Fruit fly (Drosophila melanogaster) whole organism, embryonic: ENCODE data around the gene CG42763.

Experiments used
- CG10979 ChIP-seq: fragments of 200-800 bp; sonication (Bioruptor generic); optimal IDR thresholded peaks from 2 replicates; lab custom pipeline; 2018; ENCODE audit warnings: missing biosample characterization, mild to moderate bottlenecking, missing genetic modification characterization, moderate library complexity
- CG11456 ChIP-seq: fragments of 200-800 bp; sonication (Bioruptor generic); IDR thresholded peaks from 3 replicates; pipeline ENCODE4 v1.3.6; 2022; ENCODE audit warnings: missing biosample characterization, missing genetic modification characterization
- CG13287 ChIP-seq: fragments of 200-800 bp; sonication (Bioruptor generic); IDR thresholded peaks from 2 replicates; pipeline ENCODE4 v1.3.6; 2022; ENCODE audit warnings: missing biosample characterization, missing genetic modification characterization; ENCODE audit not compliant: partially characterized antibody
- CG15696 ChIP-seq: fragments of 200-800 bp; sonication (Bioruptor generic); optimal IDR thresholded peaks from 2 replicates; lab custom pipeline; 2019; ENCODE audit warnings: missing biosample characterization, mild to moderate bottlenecking, missing genetic modification characterization, moderate library complexity
- CG1603 ChIP-seq: fragments of 200-800 bp; sonication (Bioruptor generic); optimal IDR thresholded peaks from 2 replicates; lab custom pipeline; 2019; ENCODE audit warnings: missing biosample characterization, mild to moderate bottlenecking, missing genetic modification characterization, moderate library complexity
- CG1832 ChIP-seq: fragments of 200-800 bp; sonication (Bioruptor generic); optimal IDR thresholded peaks from 2 replicates; lab custom pipeline; 2017; ENCODE audit warnings: missing biosample characterization, mild to moderate bottlenecking, missing genetic modification characterization, inconsistent platforms
- CG33557 ChIP-seq: fragments of 200-800 bp; sonication (Bioruptor generic); optimal IDR thresholded peaks from 2 replicates; lab custom pipeline; 2019; ENCODE audit warnings: missing biosample characterization, mild to moderate bottlenecking, missing genetic modification characterization, moderate library complexity
- CG4730 ChIP-seq: fragments of 200-800 bp; sonication (Bioruptor generic); IDR thresholded peaks from 2 replicates; pipeline ENCODE4 v1.3.6; 2022; ENCODE audit warnings: missing biosample characterization, missing genetic modification characterization
- CG6254 ChIP-seq: fragments of 200-800 bp; sonication (Bioruptor generic); optimal IDR thresholded peaks from 3 replicates; lab custom pipeline; 2017; ENCODE audit warnings: mild to moderate bottlenecking, missing biosample characterization, missing genetic modification reagents, missing genetic modification characterization
- CG6791 ChIP-seq: fragments of 200-800 bp; sonication (Bioruptor generic); IDR thresholded peaks from 3 replicates; pipeline ENCODE4 v1.3.6; 2022; ENCODE audit warnings: missing biosample characterization, missing genetic modification characterization; ENCODE audit not compliant: partially characterized antibody
- CG7357 ChIP-seq: fragments of 200-800 bp; sonication (Bioruptor generic); IDR thresholded peaks from 3 replicates; pipeline ENCODE4 v1.3.6; 2022; ENCODE audit warnings: missing biosample characterization, missing genetic modification characterization
- CG7963 ChIP-seq: fragments of 200-800 bp; sonication (Bioruptor generic); IDR thresholded peaks from 3 replicates; pipeline ENCODE4 v1.3.6; 2022; ENCODE audit warnings: missing biosample characterization, missing genetic modification characterization; ENCODE audit not compliant: partially characterized antibody
- CG7987 ChIP-seq: fragments of 200-800 bp; sonication (Bioruptor generic); optimal IDR thresholded peaks from 2 replicates; lab custom pipeline; 2018; ENCODE audit warnings: missing biosample characterization, mild to moderate bottlenecking, missing genetic modification characterization, moderate library complexity
- CG9727 ChIP-seq: fragments of 200-800 bp; sonication (Bioruptor generic); optimal IDR thresholded peaks from 3 replicates; lab custom pipeline; 2017; ENCODE audit warnings: missing biosample characterization, mild to moderate bottlenecking, missing genetic modification characterization
- D19B ChIP-seq: fragments of 200-800 bp; sonication (Bioruptor generic); optimal IDR thresholded peaks from 2 replicates; lab custom pipeline; 2017; ENCODE audit warnings: missing biosample characterization, mild to moderate bottlenecking, missing genetic modification characterization
- Dip3 ChIP-seq: fragments of 200-800 bp; sonication (Bioruptor generic); optimal IDR thresholded peaks from 3 replicates; lab custom pipeline; 2016; ENCODE audit warnings: missing biosample characterization, missing genetic modification characterization
- Fer3 ChIP-seq: fragments of 200-800 bp; sonication (Bioruptor generic); optimal IDR thresholded peaks from 2 replicates; lab custom pipeline; 2018; ENCODE audit warnings: missing biosample characterization, mild to moderate bottlenecking, missing genetic modification characterization, moderate library complexity
- GATAe ChIP-seq: fragments of 200-800 bp; sonication (Bioruptor generic); conservative IDR thresholded peaks from 2 replicates; pipeline ENCODE4 v1.3.6; 2022; ENCODE audit warnings: missing biosample characterization, missing genetic modification characterization
- HmgD ChIP-seq: fragments of 200-800 bp; sonication (Bioruptor generic); optimal IDR thresholded peaks from 3 replicates; lab custom pipeline; 2016; ENCODE audit warnings: missing biosample characterization, missing genetic modification characterization
- Hsf ChIP-seq: fragments of 200-800 bp; sonication (Bioruptor generic); optimal IDR thresholded peaks from 3 replicates; lab custom pipeline; 2016; ENCODE audit warnings: missing biosample characterization, missing genetic modification characterization
- NC2β ChIP-seq: fragments of 200-800 bp; sonication (Bioruptor generic); optimal IDR thresholded peaks from 2 replicates; lab custom pipeline; 2016; ENCODE audit warnings: missing biosample characterization, missing genetic modification characterization
- Nf-YA ChIP-seq: fragments of 200-800 bp; sonication (Bioruptor generic); IDR thresholded peaks from 2 replicates; pipeline ENCODE4 v1.3.6; 2022; ENCODE audit warnings: missing biosample characterization, missing genetic modification characterization
- Nf-YB ChIP-seq: fragments of 200-800 bp; sonication (Bioruptor generic); optimal IDR thresholded peaks from 3 replicates; lab custom pipeline; 2019; ENCODE audit warnings: missing biosample characterization, mild to moderate bottlenecking, missing genetic modification characterization, moderate library complexity
- Rx ChIP-seq: fragments of 200-800 bp; sonication (Bioruptor generic); IDR thresholded peaks from 2 replicates; pipeline ENCODE4 v1.3.6; 2022; ENCODE audit warnings: missing biosample characterization, missing genetic modification characterization
- amos ChIP-seq: fragments of 200-800 bp; sonication (Bioruptor generic); IDR thresholded peaks from 2 replicates; pipeline ENCODE4 v1.3.6; 2022; ENCODE audit warnings: missing biosample characterization, missing genetic modification characterization; ENCODE audit not compliant: partially characterized antibody
- ap ChIP-seq: fragments of 200-800 bp; sonication (Bioruptor generic); IDR thresholded peaks from 2 replicates; pipeline ENCODE4 v1.3.6; 2022; ENCODE audit warnings: missing biosample characterization, missing genetic modification characterization
- chinmo ChIP-seq: fragments of 200-800 bp; sonication (Bioruptor generic); IDR thresholded peaks from 4 replicates; pipeline ENCODE4 v1.3.6; 2022; ENCODE audit warnings: missing biosample characterization, missing genetic modification characterization; ENCODE audit not compliant: partially characterized antibody
- dmrt99B ChIP-seq: fragments of 200-800 bp; sonication (Bioruptor generic); optimal IDR thresholded peaks from 2 replicates; lab custom pipeline; 2018; ENCODE audit warnings: missing biosample characterization, mild to moderate bottlenecking, missing genetic modification characterization, moderate library complexity
- en ChIP-seq: fragments of 200-800 bp; sonication (Bioruptor generic); optimal IDR thresholded peaks from 2 replicates; lab custom pipeline; 2016; ENCODE audit warnings: missing biosample characterization, missing genetic modification characterization
- eve ChIP-seq, 2 experiments: fragments of >200 bp; optimal IDR thresholded peaks; 2 replicates each; lab custom pipeline; 2017; ENCODE audit warnings: missing biosample characterization in 2 of 2, missing genetic modification characterization in 2 of 2
- gfzf ChIP-seq: fragments of 200-800 bp; sonication (Bioruptor generic); optimal IDR thresholded peaks from 2 replicates; lab custom pipeline; 2016; ENCODE audit warnings: missing biosample characterization, mild to moderate bottlenecking, missing genetic modification characterization, moderate library complexity
- hb ChIP-seq: fragments of 200-800 bp; sonication (Bioruptor generic); IDR thresholded peaks from 3 replicates; pipeline ENCODE4 v1.3.6; 2022; ENCODE audit warnings: missing biosample characterization, missing genetic modification characterization; ENCODE audit not compliant: partially characterized antibody
- hbn ChIP-seq: fragments of 200-800 bp; sonication (Bioruptor generic); IDR thresholded peaks from 2 replicates; pipeline ENCODE4 v1.3.6; 2022; ENCODE audit warnings: missing biosample characterization, missing genetic modification characterization; ENCODE audit not compliant: partially characterized antibody
- hth ChIP-seq: fragments of >200 bp; optimal IDR thresholded peaks from 2 replicates; lab custom pipeline; 2017; ENCODE audit warnings: inconsistent platforms
- lilli ChIP-seq: fragments of 200-800 bp; sonication (Bioruptor generic); optimal IDR thresholded peaks from 3 replicates; lab custom pipeline; 2016; ENCODE audit warnings: missing biosample characterization, missing genetic modification characterization
- oc ChIP-seq: fragments of 200-800 bp; sonication (Bioruptor generic); optimal IDR thresholded peaks from 2 replicates; lab custom pipeline; 2018; ENCODE audit warnings: missing biosample characterization, mild to moderate bottlenecking, missing genetic modification characterization, moderate library complexity
- odd ChIP-seq: fragments of 200-800 bp; sonication (Bioruptor generic); optimal IDR thresholded peaks from 2 replicates; lab custom pipeline; 2017; ENCODE audit warnings: missing biosample characterization, mild to moderate bottlenecking, missing genetic modification characterization
- peb ChIP-seq: fragments of 200-800 bp; sonication (Bioruptor generic); IDR thresholded peaks from 2 replicates; pipeline ENCODE4 v1.3.6; 2022; ENCODE audit warnings: missing biosample characterization, missing genetic modification characterization
- run ChIP-seq: fragments of 200-800 bp; sonication (Bioruptor generic); optimal IDR thresholded peaks from 3 replicates; lab custom pipeline; 2018; ENCODE audit warnings: missing biosample characterization, mild to moderate bottlenecking, missing genetic modification characterization
- sd ChIP-seq: fragments of 200-800 bp; sonication (Bioruptor generic); optimal IDR thresholded peaks from 3 replicates; lab custom pipeline; 2018; ENCODE audit warnings: missing biosample characterization, mild to moderate bottlenecking, missing genetic modification characterization, moderate library complexity
- seq ChIP-seq: fragments of 200-800 bp; sonication (Bioruptor generic); IDR thresholded peaks from 2 replicates; pipeline ENCODE4 v1.3.6; 2022; ENCODE audit warnings: missing biosample characterization, missing genetic modification characterization
- shn ChIP-seq: fragments of 200-800 bp; sonication (Bioruptor generic); optimal IDR thresholded peaks from 3 replicates; lab custom pipeline; 2016; ENCODE audit warnings: missing biosample characterization, missing genetic modification characterization
- slbo ChIP-seq: fragments of 200-800 bp; sonication (Bioruptor generic); IDR thresholded peaks from 2 replicates; pipeline ENCODE4 v1.3.6; 2022; ENCODE audit warnings: missing biosample characterization, missing genetic modification characterization
- sug ChIP-seq: fragments of 200-800 bp; optimal IDR thresholded peaks from 2 replicates; lab custom pipeline; 2019; ENCODE audit warnings: missing biosample characterization, mild to moderate bottlenecking, missing genetic modification characterization, moderate library complexity
- tna ChIP-seq: fragments of 200-800 bp; sonication (Bioruptor generic); IDR thresholded peaks from 2 replicates; pipeline ENCODE4 v1.3.6; 2022; ENCODE audit warnings: missing biosample characterization, missing genetic modification characterization; ENCODE audit not compliant: partially characterized antibody
- ttk ChIP-seq: fragments of 200-800 bp; sonication (Bioruptor generic); IDR thresholded peaks from 2 replicates; pipeline ENCODE4 v2.1.2; 2022; ENCODE audit warnings: missing biosample characterization, missing genetic modification characterization
- wek ChIP-seq: fragments of 200-800 bp; sonication (Bioruptor generic); optimal IDR thresholded peaks from 3 replicates; lab custom pipeline; 2018; ENCODE audit warnings: missing biosample characterization, mild to moderate bottlenecking, missing genetic modification characterization, moderate library complexity
- z ChIP-seq: fragments of 200-800 bp; sonication (Bioruptor generic); IDR thresholded peaks from 3 replicates; pipeline ENCODE4 v1.3.6; 2022; ENCODE audit warnings: missing biosample characterization, missing genetic modification characterization

The CG42763 gene

DNA sequence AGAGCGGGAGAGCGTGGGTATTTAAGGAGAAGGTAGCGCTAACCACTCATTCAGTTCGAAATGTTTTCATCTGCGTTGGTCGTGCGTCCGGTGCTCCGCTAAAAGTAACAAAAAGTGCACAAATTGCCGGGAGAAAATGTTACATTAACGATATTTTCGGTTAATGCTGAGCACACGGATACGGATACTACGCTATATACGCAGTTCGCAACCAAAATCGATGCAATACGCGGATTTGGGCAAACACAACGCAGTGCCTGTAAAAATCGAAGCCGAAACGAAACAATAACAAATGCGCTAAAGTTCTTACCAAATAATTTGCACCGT is 18.1 kb upstream of the CG42763 start, which contains the start of gene Piezo (continued):
- peak; percentile 24 for TF ChIP-seq sug (tag; lab: Kevin White, UChicago)
- no peak for TF ChIP-seq Hsf
- 0 out of 3 replicates have a peak, but pooled peaks have one; percentile 32 for TF ChIP-seq hb (GFP tag; lab: Robert Waterston, UW)
- TF ChIP-seq tna = 0 out of 2 replicates have a peak, but pooled peaks have one; percentile 7
- TF ChIP-seq peb (GFP tag; lab: Robert Waterston, UW) = no peak
- TF ChIP-seq odd (GFP tag; lab: Kevin White, UChicago) = no peak
- TF ChIP-seq ttk (GFP tag; lab: Robert Waterston, UW) = no peak
- no peak for TF ChIP-seq Rx (GFP tag; lab: Robert Waterston, UW)
- TF ChIP-seq CG7357 (GFP tag; lab: Robert Waterston, UW) = no peak
- TF ChIP-seq CG1832 (GFP tag; lab: Kevin White, UChicago) = no peak
- peak; percentile 44; the same call in 1 of the 3 replicates for TF ChIP-seq CG6791 (GFP tag; lab: Robert Waterston, UW)
- TF ChIP-seq D19B (GFP tag; lab: Kevin White, UChicago) = no peak
- TF ChIP-seq CG6254 (GFP tag; lab: Kevin White, UChicago) = no peak
- no peak; the same call in 2 of the 3 replicates for TF ChIP-seq z (GFP tag; lab: Robert Waterston, UW)
- TF ChIP-seq dmrt99B = no peak
- 0 out of 3 replicates have a peak, but pooled peaks have one; percentile 29 for TF ChIP-seq CG7963 (GFP tag; lab: Robert Waterston, UW)
- TF ChIP-seq chinmo (GFP tag; lab: Robert Waterston, UW) = peak; percentile 34; the same call in 1 of the 4 replicates
- no peak for TF ChIP-seq eve (GFP tag; optimal IDR thresholded peaks at IDR 0.05; lab: Kevin White, UChicago)
- no peak for TF ChIP-seq lilli (GFP tag; lab: Kevin White, UChicago)
- TF ChIP-seq hbn (GFP tag; lab: Robert Waterston, UW) = no peak
- no peak for TF ChIP-seq sd
- peak; percentile 58; the same call in 1 of the 2 replicates for TF ChIP-seq amos
- TF ChIP-seq CG15696 (tag; lab: Kevin White, UChicago) = no peak
- peak; percentile 55 for TF ChIP-seq CG9727 (GFP tag; lab: Kevin White, UChicago)
- TF ChIP-seq CG10979 (tag; lab: Kevin White, UChicago) = no peak

DNA sequence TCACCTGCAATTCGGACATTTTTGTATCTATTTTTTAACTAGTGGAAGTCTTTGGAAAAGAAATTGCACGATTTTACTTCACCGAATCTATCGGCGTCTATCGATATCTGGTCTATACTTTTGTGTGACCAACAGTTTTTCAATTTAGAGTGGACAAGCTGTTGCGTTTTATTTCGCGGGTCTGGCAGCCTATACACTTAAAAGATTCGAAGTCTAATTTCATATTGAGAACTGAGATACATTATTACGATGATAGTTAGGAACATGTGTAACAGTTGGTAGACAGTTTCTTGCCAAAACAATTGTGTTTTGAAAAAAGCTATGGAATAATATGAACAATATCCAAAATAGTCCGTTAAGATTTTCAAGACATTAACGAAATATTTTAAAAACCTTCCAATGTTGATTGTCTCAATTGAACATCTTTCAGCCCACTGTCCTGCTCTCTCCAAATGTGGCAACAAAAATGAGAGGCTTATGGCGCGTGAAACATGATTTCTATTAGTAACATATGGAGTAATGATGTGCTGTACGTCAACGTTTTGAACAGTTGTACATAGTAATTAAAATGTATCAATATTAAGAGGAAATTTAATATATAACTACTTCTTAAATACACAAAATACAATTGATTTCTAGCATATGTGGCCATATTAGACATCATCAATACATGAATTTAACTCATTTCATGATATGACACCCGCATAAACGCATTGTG is 17.6 kb upstream of the CG42763 start, which contains the start of gene Acbp1:
TSS of gene Acbp1 (minus strand) at position 146 of the 718 bp plus-strand sequence.
- TF ChIP-seq GATAe (GFP tag; lab: Robert Waterston, UW) = peak; percentile 71
- TF ChIP-seq CG11456 (GFP tag; lab: Robert Waterston, UW) = peak; percentile 91
- peak; percentile 96 for TF ChIP-seq shn (GFP tag; lab: Kevin White, UChicago)
- peak; percentile 93 for TF ChIP-seq NC2β (GFP tag; lab: Kevin White, UChicago)
- no peak for TF ChIP-seq hth
- TF ChIP-seq CG1603 (tag; lab: Kevin White, UChicago) = peak; percentile 95
- peak; percentile 88 for TF ChIP-seq CG4730
- peak; percentile 84 for TF ChIP-seq gfzf (GFP tag; lab: Kevin White, UChicago)
- TF ChIP-seq Fer3 (tag; lab: Kevin White, UChicago) = peak; percentile 97
- peak; percentile 92 for TF ChIP-seq en (GFP tag; lab: Kevin White, UChicago)
- TF ChIP-seq CG13287 (GFP tag; lab: Robert Waterston, UW) = peak; percentile 90
- TF ChIP-seq Dip3 (GFP tag; lab: Kevin White, UChicago) = peak; percentile 95
- peak; percentile 97 for TF ChIP-seq lilli (GFP tag; lab: Kevin White, UChicago)
- peak; percentile 98 for TF ChIP-seq run
- peak; percentile 95 for TF ChIP-seq oc (tag; lab: Kevin White, UChicago)
- TF ChIP-seq slbo (GFP tag; lab: Robert Waterston, UW) = peak; percentile 94
- peak; percentile 93 for TF ChIP-seq CG7987 (GFP tag; lab: Kevin White, UChicago)
- TF ChIP-seq Nf-YB = peak; percentile 90
- peak; percentile 81 for TF ChIP-seq Nf-YA (GFP tag; lab: Robert Waterston, UW)
- TF ChIP-seq seq = peak; percentile 93
- TF ChIP-seq wek (GFP tag; lab: Kevin White, UChicago) = peak; percentile 91
- TF ChIP-seq CG33557 (GFP tag; lab: Kevin White, UChicago) = peak; percentile 98
- peak; percentile 59; the same call in 1 of the 2 replicates for TF ChIP-seq tna
- peak; percentile 78 for TF ChIP-seq ap
- peak; percentile 96 for TF ChIP-seq HmgD
